In genomic region chr2L:3881164-3881563, dm6 we compare ENCODE assay signal across 1 fruit fly cellular context.
TF ChIP-seq lines count a peak whose summit lies in the region.

No protein-coding gene starts in this region.

TF ChIP-seq in whole organism, embryonic, 481 proteins besides CTCF, POLR2A, EP300 and RAD21 (continued from another document):
- TF ChIP-seq MBD-R2 (GFP tag; IDR thresholded peaks at IDR 0.05; lab: Robert Waterston, UW) (no peak), wor (GFP tag; IDR thresholded peaks at IDR 0.05; lab: Robert Waterston, UW) (peak; percentile 22; the same call in 1 of the 2 replicates), CG1647 (GFP tag; optimal IDR thresholded peaks at IDR 0.05; lab: Kevin White, UChicago) (no peak), her (GFP tag; optimal IDR thresholded peaks at IDR 0.05; lab: Kevin White, UChicago) (no peak), sens (GFP tag; lab: Kevin White, UChicago) (peak; percentile 53), en (GFP tag; optimal IDR thresholded peaks at IDR 0.05; lab: Kevin White, UChicago) (no peak), dimm (GFP tag; IDR thresholded peaks at IDR 0.05; lab: Robert Waterston, UW) (no peak), zfh2 (GFP tag; optimal IDR thresholded peaks at IDR 0.05; lab: Kevin White, UChicago) (no peak), Drgx (GFP tag; IDR thresholded peaks at IDR 0.05; lab: Robert Waterston, UW) (peak; percentile 78), CG18764 (GFP tag; optimal IDR thresholded peaks at IDR 0.05; lab: Kevin White, UChicago) (no peak), nerfin-1 (tag; optimal IDR thresholded peaks at IDR 0.05; lab: Kevin White, UChicago) (no peak), NK7.1 (GFP tag; optimal IDR thresholded peaks at IDR 0.05; lab: Kevin White, UChicago) (no peak), BtbVII (GFP tag; optimal IDR thresholded peaks at IDR 0.05; lab: Kevin White, UChicago) (no peak), Ssrp (tag; optimal IDR thresholded peaks at IDR 0.05; lab: Kevin White, UChicago) (no peak), gem (tag; optimal IDR thresholded peaks at IDR 0.05; lab: Kevin White, UChicago) (peak; percentile 44), CG31441 (GFP tag; IDR thresholded peaks at IDR 0.05; lab: Robert Waterston, UW) (no peak), gce (GFP tag; IDR thresholded peaks at IDR 0.05; lab: Robert Waterston, UW) (0 out of 3 replicates have a peak, but pooled peaks have one; percentile 29), esg (GFP tag; conservative IDR thresholded peaks at IDR 0.05; lab: Robert Waterston, UW) (no peak), Doc3 (GFP tag; IDR thresholded peaks at IDR 0.05; lab: Robert Waterston, UW; ENCODE audit: partially characterized antibody) (no peak), sob (GFP tag; IDR thresholded peaks at IDR 0.05; lab: Robert Waterston, UW) (no peak), Bteb2 (GFP tag; optimal IDR thresholded peaks at IDR 0.05; lab: Kevin White, UChicago) (no peak), tin (GFP tag; optimal IDR thresholded peaks at IDR 0.05; lab: Kevin White, UChicago) (no peak), Aef1 (GFP tag; IDR thresholded peaks at IDR 0.05; lab: Robert Waterston, UW) (no peak), dati (GFP tag; IDR thresholded peaks at IDR 0.05; lab: Robert Waterston, UW) (no peak), sd (tag; optimal IDR thresholded peaks at IDR 0.05; lab: Kevin White, UChicago) (no peak), CG34376 (GFP tag; optimal IDR thresholded peaks at IDR 0.05; lab: Kevin White, UChicago) (no peak), Dfd (GFP tag; optimal IDR thresholded peaks at IDR 0.05; lab: Kevin White, UChicago) (no peak), CG15269 (tag; optimal IDR thresholded peaks at IDR 0.05; lab: Kevin White, UChicago) (no peak), Nf-YB (GFP tag; optimal IDR thresholded peaks at IDR 0.05; lab: Kevin White, UChicago) (no peak), Taf1 (GFP tag; IDR thresholded peaks at IDR 0.05; lab: Robert Waterston, UW) (no peak), vfl (GFP tag; optimal IDR thresholded peaks at IDR 0.05; lab: Kevin White, UChicago) (no peak), maf-S (GFP tag; optimal IDR thresholded peaks at IDR 0.05; lab: Kevin White, UChicago) (no peak), pzg (GFP tag; optimal IDR thresholded peaks at IDR 0.05; lab: Kevin White, UChicago) (no peak), p53 (GFP tag; optimal IDR thresholded peaks at IDR 0.05; lab: Kevin White, UChicago) (no peak), kay (GFP tag; optimal IDR thresholded peaks at IDR 0.05; lab: Kevin White, UChicago) (no peak), slou (GFP tag; optimal IDR thresholded peaks at IDR 0.05; lab: Kevin White, UChicago) (no peak), Hand (GFP tag; optimal IDR thresholded peaks at IDR 0.05; lab: Kevin White, UChicago) (no peak), CG13424 (tag; optimal IDR thresholded peaks at IDR 0.05; lab: Kevin White, UChicago) (no peak), CG11093 (GFP tag; IDR thresholded peaks at IDR 0.05; lab: Robert Waterston, UW) (no peak), cad (GFP tag; optimal IDR thresholded peaks at IDR 0.05; lab: Kevin White, UChicago) (no peak), vvl (GFP tag; IDR thresholded peaks at IDR 0.05; lab: Robert Waterston, UW) (peak; percentile 47; the same call in 1 of the 2 replicates), CG4820 (GFP tag; optimal IDR thresholded peaks at IDR 0.05; lab: Kevin White, UChicago) (no peak), pho (GFP tag; optimal IDR thresholded peaks at IDR 0.05; lab: Kevin White, UChicago) (no peak), ap (GFP tag; IDR thresholded peaks at IDR 0.05; lab: Robert Waterston, UW) (no peak), CG10366 (GFP tag; IDR thresholded peaks at IDR 0.05; lab: Robert Waterston, UW) (no peak)
